Fruit fly (Drosophila melanogaster) whole organism, wandering third instar larva: ENCODE results near the gene Zcchc7.

Experiments used
- Abd-B ChIP-seq: fragments of >200 bp; optimal IDR thresholded peaks from 2 replicates; lab custom pipeline; 2017; ENCODE audit warnings: missing biosample characterization, missing genetic modification characterization
- CG9705 ChIP-seq: fragments of 200-800 bp; sonication (Bioruptor generic); optimal IDR thresholded peaks from 2 replicates; lab custom pipeline; 2018; ENCODE audit warnings: missing biosample characterization, mild to moderate bottlenecking, missing genetic modification characterization
- CrebA ChIP-seq: fragments of 200-800 bp; sonication (Bioruptor generic); optimal IDR thresholded peaks from 2 replicates; lab custom pipeline; 2016; ENCODE audit warnings: missing biosample characterization, mild to moderate bottlenecking, missing genetic modification characterization, borderline replicate concordance
- Dfd ChIP-seq: fragments of >200 bp; optimal IDR thresholded peaks from 2 replicates; lab custom pipeline; 2017; ENCODE audit warnings: missing biosample characterization, missing genetic modification characterization
- Dif ChIP-seq: fragments of 200-275, 200-300 bp; sonication (Bioruptor generic); optimal IDR thresholded peaks from 2 replicates; lab custom pipeline; 2018; ENCODE audit warnings: missing biosample characterization, missing genetic modification characterization; ENCODE audit not compliant: partially characterized antibody
- GATAd ChIP-seq: sonication (Bioruptor generic); optimal IDR thresholded peaks from 2 replicates; lab custom pipeline; 2016; ENCODE audit warnings: missing biosample characterization, missing genetic modification characterization
- HLH106 ChIP-seq: fragments of 200-800 bp; optimal IDR thresholded peaks from 3 replicates; lab custom pipeline; 2019; ENCODE audit warnings: missing biosample characterization, mild to moderate bottlenecking, missing genetic modification characterization, moderate library complexity
- Hnf4 ChIP-seq: fragments of 200-800 bp; sonication (Bioruptor generic); optimal IDR thresholded peaks from 2 replicates; lab custom pipeline; 2016; ENCODE audit warnings: missing biosample characterization, mild to moderate bottlenecking, missing genetic modification characterization
- Hr78 ChIP-seq: fragments of >200 bp; optimal IDR thresholded peaks from 2 replicates; lab custom pipeline; 2017; ENCODE audit warnings: missing biosample characterization, missing genetic modification characterization
- Hr83 ChIP-seq: fragments of 200-300 bp; sonication (Bioruptor generic); optimal IDR thresholded peaks from 2 replicates; lab custom pipeline; 2016; ENCODE audit warnings: missing biosample characterization, mild to moderate bottlenecking, missing genetic modification characterization, moderate library complexity; ENCODE audit not compliant: poor library complexity, severe bottlenecking
- Jra ChIP-seq: sonication (Bioruptor generic); optimal IDR thresholded peaks from 2 replicates; lab custom pipeline; 2016; ENCODE audit warnings: missing biosample characterization, missing genetic modification characterization
- Mio ChIP-seq: sonication (Bioruptor generic); optimal IDR thresholded peaks from 2 replicates; lab custom pipeline; 2016; ENCODE audit warnings: missing biosample characterization, missing genetic modification characterization
- Myc ChIP-seq: fragments of >200 bp; optimal IDR thresholded peaks from 2 replicates; lab custom pipeline; 2017
- N ChIP-seq: fragments of >200 bp; optimal IDR thresholded peaks from 2 replicates; lab custom pipeline; 2018; ENCODE audit warnings: missing biosample characterization, missing external identifiers, missing genetic modification characterization
- OdsH ChIP-seq: fragments of 200-800 bp; sonication (Bioruptor generic); optimal IDR thresholded peaks from 2 replicates; lab custom pipeline; 2016; ENCODE audit warnings: missing biosample characterization, mild to moderate bottlenecking, missing genetic modification characterization
- Rel ChIP-seq, 2 experiments: fragments of 200-800 bp; sonication (Bioruptor generic) in 1 of 2; optimal IDR thresholded peaks; 2 replicates in 1 of 2; 3 replicates in 1 of 2; lab custom pipeline; 2016 to 2019; ENCODE audit warnings: mild to moderate bottlenecking in 2 of 2, missing biosample characterization in 2 of 2, missing genetic modification characterization in 2 of 2, moderate library complexity in 1 of 2
- Sp1 ChIP-seq: fragments of 200-800 bp; sonication (Bioruptor generic); optimal IDR thresholded peaks from 3 replicates; lab custom pipeline; 2019; ENCODE audit warnings: missing biosample characterization, mild to moderate bottlenecking, missing genetic modification characterization, moderate library complexity
- Vsx2 ChIP-seq: fragments of 200-300, 225-300 bp; sonication (Bioruptor generic); optimal IDR thresholded peaks from 2 replicates; lab custom pipeline; 2018; ENCODE audit warnings: missing biosample characterization, missing genetic modification characterization; ENCODE audit not compliant: partially characterized antibody
- br ChIP-seq: fragments of 200-800 bp; sonication (Bioruptor generic); optimal IDR thresholded peaks from 2 replicates; lab custom pipeline; 2016; ENCODE audit warnings: missing biosample characterization, missing genetic modification characterization
- brk ChIP-seq: fragments of 200-800 bp; sonication (Bioruptor generic); optimal IDR thresholded peaks from 2 replicates; lab custom pipeline; 2016; ENCODE audit warnings: missing biosample characterization, mild to moderate bottlenecking, missing genetic modification characterization
- dl ChIP-seq, 2 experiments: fragments of 175-275, 200-275 bp in 1 of 2; fragments of 200-275 bp in 1 of 2; sonication (Bioruptor generic); optimal IDR thresholded peaks; lab custom pipeline; 2018; ENCODE audit warnings: mild to moderate bottlenecking in 2 of 2, missing biosample characterization in 2 of 2, missing genetic modification characterization in 2 of 2, moderate library complexity in 2 of 2; ENCODE audit not compliant: partially characterized antibody in 2 of 2, insufficient read depth in 1 of 2
- dmrt93B ChIP-seq: fragments of 200-800 bp; sonication (Bioruptor generic); optimal IDR thresholded peaks from 2 replicates; lab custom pipeline; 2018; ENCODE audit warnings: missing biosample characterization, mild to moderate bottlenecking, missing genetic modification characterization
- dsf ChIP-seq: sonication (Bioruptor generic); optimal IDR thresholded peaks from 2 replicates; lab custom pipeline; 2016; ENCODE audit warnings: missing biosample characterization, missing genetic modification characterization, borderline replicate concordance
- ey ChIP-seq: fragments of 200-800 bp; sonication (Bioruptor generic); optimal IDR thresholded peaks from 2 replicates; lab custom pipeline; 2016; ENCODE audit warnings: missing biosample characterization, missing genetic modification characterization
- foxo ChIP-seq, 2 experiments: fragments of 200-800 bp; sonication (Bioruptor generic); optimal IDR thresholded peaks; 2 replicates in 1 of 2; 3 replicates in 1 of 2; lab custom pipeline; 2016 to 2017; ENCODE audit warnings: missing biosample characterization in 2 of 2, missing genetic modification characterization in 2 of 2
- fru ChIP-seq: fragments of 200-800 bp; sonication (Bioruptor generic); optimal IDR thresholded peaks from 3 replicates; lab custom pipeline; 2016; ENCODE audit warnings: missing biosample characterization, mild to moderate bottlenecking, missing genetic modification characterization
- h ChIP-seq: fragments of 200-800 bp; sonication (Bioruptor generic); optimal IDR thresholded peaks from 3 replicates; lab custom pipeline; 2016; ENCODE audit warnings: missing biosample characterization, mild to moderate bottlenecking, missing genetic modification characterization
- lola ChIP-seq: fragments of >200 bp; optimal IDR thresholded peaks from 2 replicates; lab custom pipeline; 2017; ENCODE audit warnings: missing biosample characterization, missing genetic modification characterization
- pan ChIP-seq: fragments of >200 bp; optimal IDR thresholded peaks from 2 replicates; lab custom pipeline; 2017
- psq ChIP-seq: fragments of 200-800 bp; sonication (Bioruptor generic); optimal IDR thresholded peaks from 3 replicates; lab custom pipeline; 2017; ENCODE audit warnings: missing biosample characterization, mild to moderate bottlenecking, missing genetic modification characterization, moderate library complexity
- rgr ChIP-seq: fragments of 200-800 bp; sonication (Bioruptor generic); optimal IDR thresholded peaks from 3 replicates; lab custom pipeline; 2016; ENCODE audit warnings: missing biosample characterization, mild to moderate bottlenecking, missing genetic modification characterization
- sage ChIP-seq: fragments of 200-800 bp; sonication (Bioruptor generic); optimal IDR thresholded peaks from 2 replicates; lab custom pipeline; 2016; ENCODE audit warnings: missing biosample characterization, mild to moderate bottlenecking, missing genetic modification characterization
- sv ChIP-seq: fragments of 200-800 bp; sonication (Bioruptor generic); optimal IDR thresholded peaks from 3 replicates; lab custom pipeline; 2016; ENCODE audit warnings: missing biosample characterization, missing genetic modification characterization
- tai ChIP-seq: sonication (Bioruptor generic); optimal IDR thresholded peaks from 2 replicates; lab custom pipeline; 2016; ENCODE audit warnings: missing biosample characterization, missing genetic modification characterization
- usp ChIP-seq: fragments of >200 bp; optimal IDR thresholded peaks from 2 replicates; lab custom pipeline; 2017; ENCODE audit warnings: missing biosample characterization, missing genetic modification characterization
- woc ChIP-seq: sonication (Bioruptor generic); optimal IDR thresholded peaks from 2 replicates; lab custom pipeline; 2016; ENCODE audit warnings: missing biosample characterization, mild to moderate bottlenecking, missing genetic modification characterization

The Zcchc7 gene

dm6 chr3L:16803273-16803672 lies 41.9 kb upstream of the Zcchc7 start:
- TF ChIP-seq dmrt93B (GFP tag; lab: Kevin White, UChicago) (no peak), Hr78 (GFP tag; lab: Kevin White, UChicago) (no peak), Jra (no peak), sage (GFP tag; lab: Kevin White, UChicago) (no peak), GATAd (GFP tag; lab: Kevin White, UChicago) (no peak), woc (GFP tag; lab: Kevin White, UChicago) (no peak), br (GFP tag; lab: Kevin White, UChicago) (no peak), OdsH (GFP tag; lab: Kevin White, UChicago) (no peak), Hr83 (no peak), N (GFP tag; lab: Kevin White, UChicago) (no peak), HLH106 (no peak), pan (no peak)

dm6 chr3L:16803708-16804350 lies 41.4 kb upstream of the Zcchc7 start:
- TF ChIP-seq GATAd (GFP tag; lab: Kevin White, UChicago), result no peak
- no peak for TF ChIP-seq sv (GFP tag; lab: Kevin White, UChicago)
- TF ChIP-seq h (GFP tag; lab: Kevin White, UChicago), result peak; percentile 72
- TF ChIP-seq Sp1 (GFP tag; lab: Kevin White, UChicago), result peak; percentile 73
- TF ChIP-seq Hnf4 (GFP tag; lab: Kevin White, UChicago), result peak; percentile 43
- peak; percentile 90 for TF ChIP-seq br (GFP tag; lab: Kevin White, UChicago)
- TF ChIP-seq brk, result no peak
- TF ChIP-seq foxo (GFP tag; optimal IDR thresholded peaks at IDR 0.05; lab: Kevin White, UChicago), result peak; percentile 22 to 27
- TF ChIP-seq OdsH (GFP tag; lab: Kevin White, UChicago), result peak; percentile 25
- peak in 1 of 2 experiments; percentile 69 for TF ChIP-seq dl (GFP tag; optimal IDR thresholded peaks at IDR 0.05; lab: Kevin White, UChicago; ENCODE audit: insufficient read depth in 1 of 2, partially characterized antibody in 2 of 2)
- peak; percentile 59 for TF ChIP-seq HLH106
- TF ChIP-seq pan, result no peak
- peak; percentile 16 for TF ChIP-seq Mio (GFP tag; lab: Kevin White, UChicago)
- peak; percentile 54 for TF ChIP-seq rgr (GFP tag; lab: Kevin White, UChicago)
- no peak for TF ChIP-seq Abd-B (GFP tag; lab: Kevin White, UChicago)
- no peak for TF ChIP-seq Vsx2 (GFP tag; lab: Kevin White, UChicago)
- no peak for TF ChIP-seq N (GFP tag; lab: Kevin White, UChicago)
- peak; percentile 7 for TF ChIP-seq CG9705 (GFP tag; lab: Kevin White, UChicago)
- TF ChIP-seq Hr83, result peak; percentile 48
- peak; percentile 52 for TF ChIP-seq fru (GFP tag; lab: Kevin White, UChicago)
- TF ChIP-seq ey (GFP tag; lab: Kevin White, UChicago), result no peak
- peak; percentile 84 for TF ChIP-seq CrebA (GFP tag; lab: Kevin White, UChicago)
- TF ChIP-seq tai (GFP tag; lab: Kevin White, UChicago), result no peak
- TF ChIP-seq psq (GFP tag; lab: Kevin White, UChicago), result no peak
- TF ChIP-seq dmrt93B (GFP tag; lab: Kevin White, UChicago), result no peak
- no peak for TF ChIP-seq Rel (GFP tag; optimal IDR thresholded peaks at IDR 0.05; lab: Kevin White, UChicago)
- TF ChIP-seq Rel (tag; optimal IDR thresholded peaks at IDR 0.05; lab: Kevin White, UChicago), result peak; percentile 81

- TF ChIP-seq Rel (GFP tag; optimal IDR thresholded peaks at IDR 0.05; lab: Kevin White, UChicago) (no peak), Rel (tag; optimal IDR thresholded peaks at IDR 0.05; lab: Kevin White, UChicago) (peak; percentile 9), Hr78 (GFP tag; lab: Kevin White, UChicago) (no peak)
These were observed 40.6 kb upstream of the Zcchc7 start, which contains the start of gene nudC for dm6 chr3L:16804627-16805026. Gene nudC, plus strand, starts transcription at chr3L:16804994.

- TF ChIP-seq Dif (no peak), dmrt93B (GFP tag; lab: Kevin White, UChicago) (no peak), Rel (GFP tag; optimal IDR thresholded peaks at IDR 0.05; lab: Kevin White, UChicago) (no peak), Rel (tag; optimal IDR thresholded peaks at IDR 0.05; lab: Kevin White, UChicago) (no peak), rgr (GFP tag; lab: Kevin White, UChicago) (peak; percentile 37), lola (GFP tag; lab: Kevin White, UChicago) (no peak), Hnf4 (GFP tag; lab: Kevin White, UChicago) (peak; percentile 20), N (GFP tag; lab: Kevin White, UChicago) (no peak), CrebA (GFP tag; lab: Kevin White, UChicago) (no peak), OdsH (GFP tag; lab: Kevin White, UChicago) (peak; percentile 44), Dfd (no peak), Mio (GFP tag; lab: Kevin White, UChicago) (no peak), sv (GFP tag; lab: Kevin White, UChicago) (no peak), psq (GFP tag; lab: Kevin White, UChicago) (no peak), Myc (no peak), br (GFP tag; lab: Kevin White, UChicago) (peak; percentile 24), Hr83 (no peak), dsf (GFP tag; lab: Kevin White, UChicago) (no peak), dl (GFP tag; optimal IDR thresholded peaks at IDR 0.05; lab: Kevin White, UChicago; ENCODE audit: insufficient read depth in 1 of 2, partially characterized antibody in 2 of 2) (no peak), pan (no peak), CG9705 (GFP tag; lab: Kevin White, UChicago) (no peak), woc (GFP tag; lab: Kevin White, UChicago) (peak; percentile 14), Abd-B (GFP tag; lab: Kevin White, UChicago) (no peak), sage (GFP tag; lab: Kevin White, UChicago) (no peak), GATAd (GFP tag; lab: Kevin White, UChicago) (no peak), usp (GFP tag; lab: Kevin White, UChicago) (no peak)
These were observed 39.1 kb upstream of the Zcchc7 start for dm6 chr3L:16805806-16806719.
